Fruit fly (Drosophila melanogaster) S2 (cell line): ENCODE measurements around the gene CG11583.
A peak's percentile ranks its signal among the peaks of the same experiment; 100 is the strongest.

Experiments used
- CG8478 ChIP-seq: fragments of >200 bp; optimal IDR thresholded peaks from 2 replicates; lab custom pipeline; 2018
- CTCF ChIP-seq, 2 experiments: fragments of >200 bp; optimal IDR thresholded peaks; 2 replicates each; lab custom pipeline; 2018

The CG11583 gene

DNA sequence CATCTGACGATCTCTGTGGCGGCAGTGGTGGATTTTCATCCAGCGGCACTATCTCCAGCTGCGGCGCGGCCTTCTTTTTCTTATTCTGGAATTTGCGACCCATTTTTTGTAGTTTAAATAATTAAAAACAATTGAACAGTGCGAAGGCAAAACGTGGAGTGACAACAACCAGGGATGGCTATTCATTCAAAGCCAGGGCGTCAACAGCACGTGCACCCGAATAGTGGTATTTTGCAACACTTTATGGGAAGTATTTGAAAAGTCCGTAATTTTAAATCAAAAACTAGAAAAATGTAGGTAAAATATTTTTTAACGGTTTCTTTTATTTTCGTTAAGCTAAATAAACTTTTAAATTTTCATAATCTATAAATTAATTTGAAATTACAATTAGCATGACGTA is at the start of gene CG11583:
Gene CG11583 (minus strand): TSS at position 191 of the 400 bp plus-strand sequence.
- TF ChIP-seq CTCF (optimal IDR thresholded peaks at IDR 0.05; lab: Kevin White, UChicago) (peak in 1 of 2 experiments; percentile 33), CG8478 (no peak)

DNA sequence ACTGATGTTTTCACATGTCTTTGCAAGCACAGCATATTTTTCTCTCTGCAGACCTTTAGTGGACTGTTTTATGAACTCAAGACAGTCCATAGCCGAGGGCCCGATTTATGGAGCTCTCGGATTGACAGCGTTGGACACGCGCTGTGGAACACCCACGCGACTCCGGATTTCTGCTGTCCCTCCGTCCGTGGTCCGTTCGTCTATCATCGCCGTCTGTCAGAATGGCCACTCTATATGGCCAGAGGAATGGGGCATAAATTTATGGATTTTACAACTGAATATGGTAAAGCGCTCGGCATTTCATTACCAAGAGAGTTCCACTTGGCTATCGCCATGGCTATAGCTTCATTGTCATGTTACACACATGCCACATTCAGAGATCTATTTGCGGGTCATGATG is 45.4 kb upstream of the CG11583 start:
- TF ChIP-seq CTCF (optimal IDR thresholded peaks at IDR 0.05; lab: Kevin White, UChicago) (no peak), CG8478 (no peak)

- TF ChIP-seq CTCF (optimal IDR thresholded peaks at IDR 0.05; lab: Kevin White, UChicago) (no peak), CG8478 (no peak)
These were observed 39.5 kb upstream of the CG11583 start, which contains the start of gene CG15014 for dm6 chr3L:4322032-4322617. CG15014 (minus strand) TSS chr3L:4322259.

- TF ChIP-seq CTCF (optimal IDR thresholded peaks at IDR 0.05; lab: Kevin White, UChicago) (no peak), CG8478 (no peak)
These were observed 36.3 kb upstream of the CG11583 start, which contains the start of gene PMP34 for dm6 chr3L:4318677-4319580. PMP34 (plus strand) TSS chr3L:4318755.

DNA sequence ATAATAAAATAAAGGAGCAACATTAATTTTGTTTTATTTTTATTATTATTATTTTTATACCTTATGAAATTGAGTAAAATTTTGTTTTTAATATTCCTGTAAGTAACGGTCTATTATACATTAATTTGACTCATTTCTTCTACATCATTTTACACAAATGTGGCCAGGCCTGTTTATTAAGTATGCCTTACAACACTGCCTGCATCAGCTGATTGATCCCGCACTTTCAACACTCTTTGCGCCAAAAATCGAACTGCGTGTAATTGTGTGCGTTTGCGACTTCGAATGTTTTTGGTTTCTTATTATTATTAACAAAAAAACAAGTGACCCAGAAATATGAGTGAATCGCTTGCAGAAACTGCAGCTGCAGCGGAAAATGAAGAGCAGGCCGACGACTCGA is 30.7 kb upstream of the CG11583 start, which contains the start of gene Claspin:
Gene Claspin (plus strand): TSS at position 185 of the 400 bp plus-strand sequence.
- TF ChIP-seq CTCF (optimal IDR thresholded peaks at IDR 0.05; lab: Kevin White, UChicago) (peak in 1 of 2 experiments; percentile 14), CG8478 (no peak)

DNA sequence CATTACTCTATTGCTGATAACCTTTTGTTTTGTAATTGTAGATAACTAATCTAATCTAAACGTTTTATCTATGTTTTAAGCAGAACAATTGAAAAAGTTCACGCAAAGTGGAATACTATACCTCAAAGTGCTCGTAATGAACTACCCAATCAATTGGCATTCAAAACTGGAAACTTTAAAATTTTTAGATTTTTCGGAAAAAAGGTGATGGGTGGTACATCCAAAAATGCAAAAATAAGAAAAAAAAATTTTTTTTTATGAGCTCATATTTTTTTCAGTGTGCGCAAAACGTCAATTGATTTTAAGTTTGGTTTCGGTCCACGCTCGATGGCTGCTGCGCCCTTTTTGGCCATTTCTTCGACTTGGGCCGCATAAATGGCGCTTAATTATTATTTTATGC is 28.0 kb upstream of the CG11583 start:
- TF ChIP-seq CTCF (optimal IDR thresholded peaks at IDR 0.05; lab: Kevin White, UChicago) = no peak
- no peak for TF ChIP-seq CG8478

DNA sequence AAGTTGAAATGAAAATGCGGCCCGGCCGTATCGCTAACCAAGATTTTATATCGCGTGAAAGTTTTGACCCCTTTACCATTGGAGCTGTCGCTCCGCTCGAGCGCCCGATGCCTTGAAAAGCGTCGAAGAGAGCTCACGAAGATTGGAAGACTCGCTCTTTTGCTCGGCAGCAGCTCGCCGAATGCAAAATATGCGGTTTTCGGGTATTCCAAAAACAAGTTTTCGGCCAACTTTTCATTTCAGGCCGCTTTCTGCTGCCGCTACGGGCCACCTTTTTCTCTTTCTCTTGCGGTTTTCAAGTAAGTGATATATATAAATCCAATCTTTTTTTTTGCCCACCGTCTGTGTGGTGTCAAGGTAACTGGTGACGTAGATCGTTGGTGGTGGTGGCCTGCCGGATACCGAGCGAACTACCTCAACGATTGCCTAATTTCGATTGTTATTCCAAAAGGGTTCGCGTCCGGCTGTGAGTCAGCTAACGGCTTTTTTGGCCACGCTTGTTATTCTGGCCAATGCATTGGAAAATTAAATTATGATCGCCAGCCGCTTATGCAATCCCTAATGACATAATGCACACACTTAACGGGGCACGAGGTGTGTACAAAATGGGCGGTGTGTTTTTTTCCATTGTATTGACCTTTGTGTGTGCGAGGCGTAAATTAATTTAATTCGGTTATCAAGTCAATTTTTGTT is 25.2 kb upstream of the CG11583 start, which contains the start of gene dyl:
Gene dyl (minus strand): TSS at position 28 of the 693 bp plus-strand sequence.
- TF ChIP-seq CG8478 = no peak
- no peak for TF ChIP-seq CTCF (optimal IDR thresholded peaks at IDR 0.05; lab: Kevin White, UChicago)

- TF ChIP-seq CG8478 (no peak), CTCF (optimal IDR thresholded peaks at IDR 0.05; lab: Kevin White, UChicago) (no peak)
These were observed 21.8 kb upstream of the CG11583 start for dm6 chr3L:4304244-4304959.

dm6 chr3L:4302088-4302487 is 19.5 kb upstream of the CG11583 start:
- TF ChIP-seq CG8478 (no peak), CTCF (optimal IDR thresholded peaks at IDR 0.05; lab: Kevin White, UChicago) (no peak)

DNA sequence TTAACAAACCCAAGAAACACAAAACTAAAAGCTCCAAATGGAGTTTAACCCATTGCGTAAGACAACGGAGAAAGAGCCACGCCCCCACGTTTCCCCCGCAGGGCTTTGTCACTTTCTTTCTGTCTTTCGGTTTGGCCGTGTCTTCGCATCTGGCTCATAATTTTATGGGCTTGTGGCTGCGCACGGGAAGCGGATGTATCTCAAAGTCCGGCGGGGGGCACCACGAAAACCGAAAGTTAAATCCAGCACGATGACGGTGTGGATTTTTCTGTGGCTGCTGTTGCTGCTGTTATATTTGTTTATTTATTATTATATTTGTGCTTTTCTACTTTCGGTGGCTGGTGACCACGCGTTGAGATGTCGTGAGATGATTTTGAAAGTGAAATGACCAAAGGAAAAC is 14.1 kb upstream of the CG11583 start:
- no peak for TF ChIP-seq CG8478
- no peak for TF ChIP-seq CTCF (optimal IDR thresholded peaks at IDR 0.05; lab: Kevin White, UChicago)

DNA sequence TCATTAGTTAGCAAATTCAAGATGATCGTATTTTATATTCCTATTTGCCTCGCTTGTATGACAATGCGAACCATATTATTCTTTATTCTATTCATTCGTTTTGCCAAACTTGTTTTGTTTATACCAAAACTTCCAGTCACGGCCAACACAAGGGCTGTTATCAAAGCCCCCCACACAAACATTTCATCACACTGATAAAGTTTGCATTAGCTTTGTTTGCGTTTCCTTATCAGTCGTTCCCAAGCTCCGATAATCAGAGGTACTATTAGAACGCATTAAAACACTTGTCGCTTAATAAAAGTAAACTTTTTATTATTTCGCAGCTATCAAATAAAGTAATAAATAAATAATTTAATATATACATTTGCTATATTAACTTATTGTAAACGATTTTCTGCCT is 11.1 kb upstream of the CG11583 start:
- TF ChIP-seq CTCF (optimal IDR thresholded peaks at IDR 0.05; lab: Kevin White, UChicago) (no peak), CG8478 (no peak)

DNA sequence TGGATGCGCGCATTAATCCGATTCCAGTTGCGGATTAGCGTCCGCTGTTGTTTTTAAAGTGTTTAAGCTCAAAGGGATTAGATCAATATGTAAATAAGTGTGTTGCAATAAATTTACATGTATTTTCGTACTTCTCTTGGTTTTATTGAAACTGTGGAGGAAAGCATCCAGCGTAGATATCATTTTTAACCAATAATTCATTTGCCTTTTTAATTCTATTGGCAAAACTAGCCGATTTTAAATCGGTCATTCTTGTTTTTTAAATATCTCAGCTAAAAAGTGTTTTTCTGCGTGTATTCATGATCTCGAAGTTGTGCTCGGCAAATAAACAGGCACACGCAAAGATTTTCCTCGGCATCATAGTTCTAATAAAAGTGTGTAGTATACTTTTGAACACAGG is 10.7 kb upstream of the CG11583 start:
- TF ChIP-seq CG8478 = no peak
- no peak for TF ChIP-seq CTCF (optimal IDR thresholded peaks at IDR 0.05; lab: Kevin White, UChicago)

DNA sequence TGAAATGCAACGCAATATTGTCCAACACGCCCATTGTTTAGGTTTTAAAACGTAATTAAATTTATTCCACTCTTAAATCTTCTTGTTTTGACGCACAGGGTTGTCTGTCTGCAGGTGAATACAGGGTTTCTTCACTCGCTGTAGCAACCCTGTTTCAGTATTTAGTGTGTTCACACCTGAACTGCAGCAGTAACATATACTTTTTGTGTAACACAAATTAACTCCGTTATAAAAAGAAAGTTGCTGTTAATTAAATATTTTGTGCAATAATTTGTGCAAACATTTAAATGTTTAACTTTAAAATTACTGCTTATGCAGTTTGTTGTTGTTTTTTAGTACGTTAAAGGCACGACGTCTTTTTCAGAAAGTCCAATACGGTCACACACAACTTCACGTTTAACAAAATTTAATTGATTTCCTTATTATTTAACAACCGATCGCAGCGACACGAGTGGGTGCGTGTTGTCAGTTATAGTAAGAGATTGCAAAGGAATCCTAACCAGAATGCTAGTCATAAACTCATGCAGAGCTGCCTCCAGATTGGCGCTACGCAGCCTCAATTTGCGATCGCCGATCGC is 9.6 kb upstream of the CG11583 start, which contains the start of the genes CG15012 and Fdx2:
Gene CG15012 (minus strand): TSS at position 127 of the 578 bp plus-strand sequence.
Gene Fdx2 (plus strand): TSS at position 363 of the 578 bp plus-strand sequence.
- no peak for TF ChIP-seq CG8478
- no peak for TF ChIP-seq CTCF (optimal IDR thresholded peaks at IDR 0.05; lab: Kevin White, UChicago)

- TF ChIP-seq CG8478 (no peak), CTCF (optimal IDR thresholded peaks at IDR 0.05; lab: Kevin White, UChicago) (no peak)
These were observed 6.0 kb upstream of the CG11583 start, which contains the start of gene Hexo1 for dm6 chr3L:4288591-4289056. Hexo1 (plus strand) TSS chr3L:4288641.
